Worm (Caenorhabditis elegans): ENCODE results near the gene egl-8.

Gene egl-8

DNA sequence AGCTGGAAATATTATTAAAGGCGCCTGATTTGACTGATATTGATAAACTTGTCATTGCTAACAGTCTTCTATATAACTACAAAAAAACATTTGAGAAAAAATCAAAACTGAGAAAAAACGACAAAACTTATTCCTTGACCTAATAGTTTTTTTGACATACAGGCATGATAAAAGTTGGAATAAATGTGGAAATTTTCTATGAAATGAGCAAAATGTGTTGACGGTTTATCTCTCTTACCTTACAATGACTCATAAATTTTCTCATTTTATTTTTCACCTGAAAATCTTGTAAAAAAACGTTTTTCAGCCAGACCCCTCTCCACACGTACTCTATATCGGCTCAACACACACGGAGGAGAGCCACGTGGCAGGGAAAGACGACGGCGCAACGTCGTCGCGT is at the start of gene egl-8:
Gene egl-8, plus strand, starts transcription at position 301 of the 400 bp plus-strand sequence.
- no peak for TF ChIP-seq unc-62 (GFP tag; optimal IDR thresholded peaks at IDR 0.05)

DNA sequence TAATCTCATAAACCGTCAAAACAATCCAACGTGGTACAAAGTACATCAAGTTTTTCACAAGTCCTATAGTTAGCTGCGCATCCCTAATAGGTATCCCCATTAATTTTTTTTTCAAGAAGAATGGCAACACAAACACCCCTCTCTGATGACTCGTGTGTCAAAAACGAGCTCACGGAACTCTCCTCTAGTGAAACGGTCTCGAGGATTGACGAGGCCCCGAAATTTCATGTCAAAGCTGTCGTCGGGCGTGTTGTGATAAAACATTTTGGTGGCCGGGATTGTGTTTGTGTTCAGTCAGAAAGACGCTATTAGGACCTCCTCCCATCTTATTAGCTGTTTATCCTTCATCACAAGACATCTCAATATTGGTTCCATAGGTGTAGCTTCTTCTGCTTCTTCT is 19.3 kb upstream of the egl-8 start, which contains the start of gene idpp-2:
Gene idpp-2, plus strand, starts transcription at position 301 of the 400 bp plus-strand sequence.
- no peak for TF ChIP-seq unc-62 (GFP tag; optimal IDR thresholded peaks at IDR 0.05)

DNA sequence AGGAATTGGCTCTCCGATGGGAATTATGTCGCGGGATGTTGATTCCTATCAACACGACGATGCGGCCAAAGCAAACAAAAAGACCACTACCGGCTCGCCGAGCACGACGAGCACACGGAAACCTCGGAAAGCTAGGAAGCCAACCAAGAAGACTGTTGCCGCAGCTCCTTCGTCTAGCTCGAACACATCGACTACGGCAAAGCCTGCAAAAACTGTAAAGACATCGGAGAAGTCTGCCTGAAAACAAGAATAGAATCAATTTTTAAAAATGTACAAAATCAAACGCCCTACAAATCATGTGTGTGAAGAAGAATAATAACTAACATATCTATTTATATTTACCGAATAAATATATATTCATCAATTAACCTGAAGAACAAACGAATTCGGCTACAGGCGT is 14.3 kb upstream of the egl-8 start:
- no peak for TF ChIP-seq unc-62 (GFP tag; optimal IDR thresholded peaks at IDR 0.05)

DNA sequence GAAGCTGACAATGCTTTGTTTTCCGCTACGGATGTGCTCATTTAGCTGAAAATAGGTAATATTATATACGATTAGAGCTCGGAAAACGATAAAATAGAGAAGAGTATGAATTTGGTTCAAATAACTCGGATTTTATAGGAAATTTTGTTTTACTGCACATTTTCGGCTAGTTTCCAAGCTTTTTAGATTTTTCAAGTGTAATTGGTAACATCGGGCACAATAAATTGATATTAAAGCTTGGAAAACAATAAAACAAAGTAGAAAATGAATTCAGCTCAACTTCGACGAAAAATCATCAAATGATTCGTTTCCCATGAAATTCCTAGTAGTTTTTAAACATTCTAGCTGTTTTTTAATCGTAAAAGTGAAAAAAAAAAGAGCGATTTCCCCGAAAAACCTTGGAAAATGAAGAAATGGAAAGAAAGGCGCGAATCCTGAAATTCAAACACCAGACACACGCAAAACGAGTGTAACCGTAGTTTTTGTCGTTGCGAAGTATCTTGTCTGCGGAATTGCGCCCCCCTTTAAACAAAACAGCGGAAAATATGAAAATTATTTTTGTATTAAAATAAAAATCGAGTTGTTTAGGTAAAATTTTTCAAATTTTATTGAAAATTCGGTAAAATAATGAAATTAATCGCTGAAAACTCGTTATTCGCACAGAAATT is 12.7 kb upstream of the egl-8 start, which contains the start of gene ife-3:
Gene ife-3, minus strand, starts transcription at position 51 of the 668 bp plus-strand sequence.
- no peak for TF ChIP-seq unc-62 (GFP tag; optimal IDR thresholded peaks at IDR 0.05)

DNA sequence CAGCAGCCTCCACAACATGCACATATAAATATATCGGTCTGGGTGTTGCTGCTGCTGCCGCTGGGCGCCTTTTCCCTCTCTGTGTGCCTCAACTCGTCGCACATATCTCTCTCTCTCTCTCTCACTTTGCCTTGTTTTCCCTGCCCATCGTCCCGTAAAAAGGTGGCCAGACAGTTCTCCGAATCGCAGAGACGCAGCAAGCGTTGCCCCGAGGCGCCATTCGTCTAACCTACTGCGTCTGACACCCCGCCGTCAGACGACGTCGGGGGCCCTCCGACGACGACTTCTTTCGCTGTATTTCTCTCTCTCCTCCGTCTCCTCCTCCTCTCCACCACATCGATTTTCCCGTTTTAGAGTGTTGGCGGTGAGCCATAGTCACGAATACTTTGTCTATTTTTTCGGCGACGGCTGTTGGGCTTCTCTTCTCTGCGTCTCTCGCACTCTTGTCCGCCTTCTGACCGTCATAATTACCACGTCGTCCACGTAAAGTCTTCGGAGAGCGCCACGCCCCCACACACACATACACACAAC is 11.8 kb upstream of the egl-8 start, which contains the start of gene B0348.10:
Gene B0348.10, minus strand, starts transcription at position 24 of the 531 bp plus-strand sequence.
- no peak for TF ChIP-seq unc-62 (GFP tag; optimal IDR thresholded peaks at IDR 0.05)

DNA sequence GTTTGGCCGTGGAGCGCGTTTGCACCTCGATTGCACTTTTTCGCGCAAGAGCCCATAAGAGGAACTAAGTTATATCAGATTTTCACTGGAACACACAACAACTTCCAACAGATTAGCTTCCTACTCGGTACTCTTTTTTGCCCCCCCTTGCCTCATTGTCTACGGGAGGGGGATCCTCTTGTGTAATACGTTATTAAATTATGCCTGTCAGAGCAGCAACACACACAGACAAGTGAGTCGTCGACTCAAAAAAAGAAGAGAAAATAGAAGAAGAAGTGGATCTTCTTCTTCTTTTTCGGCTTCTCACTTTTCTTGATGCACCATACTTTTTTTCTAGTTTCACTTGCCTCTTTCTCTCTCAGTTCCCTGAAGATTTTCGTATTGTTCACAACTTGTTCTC is 9.5 kb upstream of the egl-8 start:
- no peak for TF ChIP-seq unc-62 (GFP tag; optimal IDR thresholded peaks at IDR 0.05)

DNA sequence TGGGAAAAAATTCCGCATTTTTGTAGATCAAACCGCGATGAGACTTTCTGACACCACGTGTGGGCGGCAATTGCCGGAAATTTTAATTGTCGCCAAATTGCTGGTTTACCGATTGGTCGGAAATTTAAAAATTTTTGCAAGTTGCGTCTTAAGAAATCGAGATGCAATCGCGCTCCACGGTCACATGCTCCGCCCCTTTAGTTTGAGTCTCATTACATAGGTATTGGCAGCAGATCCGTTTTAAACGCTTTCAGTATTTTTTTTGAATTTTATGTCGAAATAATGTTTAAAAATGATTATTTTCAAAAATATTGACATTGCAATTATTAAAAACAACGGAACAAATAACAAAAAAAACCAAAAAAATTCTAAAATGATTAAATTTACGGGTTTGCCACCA is 8.9 kb upstream of the egl-8 start:
- TF ChIP-seq unc-62 (GFP tag; optimal IDR thresholded peaks at IDR 0.05): no peak

DNA sequence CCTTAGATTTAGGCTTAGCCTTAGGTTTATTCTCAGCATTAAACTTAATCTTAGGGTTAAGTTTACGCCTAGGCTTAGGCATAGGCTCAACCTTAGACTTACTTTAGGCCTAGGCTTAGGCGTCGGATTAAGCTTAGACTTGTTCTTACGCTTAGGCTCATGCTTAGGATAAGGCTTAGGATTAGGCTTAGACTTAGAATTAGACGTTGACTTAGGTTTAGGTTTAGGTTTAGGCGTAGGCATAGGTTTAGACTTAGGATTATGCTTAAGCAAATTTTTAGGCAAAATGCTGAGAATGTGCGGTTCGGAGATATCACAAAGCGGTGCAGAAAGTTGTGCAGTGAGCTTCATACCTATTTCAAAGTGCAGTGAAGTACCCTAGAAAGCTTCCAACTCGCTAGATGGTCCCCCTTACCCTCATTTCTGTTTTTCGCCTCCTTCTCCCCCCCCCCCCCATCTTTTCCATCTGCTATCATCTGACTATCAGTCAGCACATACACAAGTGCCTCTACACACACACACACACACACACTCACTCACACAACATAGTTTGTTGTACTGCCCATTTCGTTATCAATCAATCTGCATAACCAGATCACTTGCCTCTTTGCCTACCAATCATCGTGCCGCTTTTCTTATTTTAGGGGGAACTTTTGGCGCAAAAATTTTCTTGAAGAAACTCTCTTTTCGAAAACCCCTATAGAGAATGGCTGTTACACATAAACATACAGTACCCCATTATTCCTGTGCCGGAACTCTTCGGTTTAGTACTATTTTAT is 4.4 kb upstream of the egl-8 start:
- TF ChIP-seq unc-62 (GFP tag; optimal IDR thresholded peaks at IDR 0.05): no peak

DNA sequence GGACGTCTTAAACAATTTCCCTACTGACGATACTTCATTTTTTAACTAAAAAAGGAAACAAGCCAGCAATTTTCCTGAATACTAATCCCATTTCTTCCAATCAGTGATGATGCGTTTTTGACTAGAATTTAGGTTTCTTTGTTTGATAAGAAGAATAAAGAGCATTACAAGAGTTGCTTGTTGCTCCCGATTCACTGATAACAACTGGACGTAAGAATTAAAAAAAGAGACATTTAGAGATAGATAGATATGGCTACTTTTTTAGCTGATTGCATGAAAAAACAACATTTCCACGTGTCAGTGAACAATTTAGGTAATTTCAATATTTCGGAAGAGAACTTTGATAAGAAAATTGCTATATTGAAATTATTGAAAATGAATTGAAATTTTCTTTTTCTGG is 1.2 kb downstream of the egl-8 start:
- no peak for TF ChIP-seq unc-62 (GFP tag; optimal IDR thresholded peaks at IDR 0.05)

DNA sequence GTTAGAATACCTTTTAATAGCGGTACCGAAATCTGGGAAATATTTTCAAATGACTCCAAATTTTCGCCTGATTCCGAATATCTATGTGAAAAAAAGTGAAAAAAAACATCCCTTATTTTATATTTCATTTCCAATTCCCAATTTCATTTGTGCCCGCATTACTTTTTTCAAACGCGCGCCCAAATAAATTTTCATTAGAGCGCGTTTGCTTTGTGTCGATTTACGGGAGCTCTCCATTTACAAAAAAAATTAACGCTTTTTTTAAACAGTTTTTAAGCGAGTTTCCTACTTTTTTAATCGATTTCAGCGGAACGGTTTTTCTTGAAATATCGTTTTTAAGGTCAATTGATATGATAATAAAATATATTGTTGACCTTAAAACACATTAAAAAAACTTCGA is 3.6 kb downstream of the egl-8 start:
- TF ChIP-seq unc-62 (GFP tag; optimal IDR thresholded peaks at IDR 0.05): no peak

DNA sequence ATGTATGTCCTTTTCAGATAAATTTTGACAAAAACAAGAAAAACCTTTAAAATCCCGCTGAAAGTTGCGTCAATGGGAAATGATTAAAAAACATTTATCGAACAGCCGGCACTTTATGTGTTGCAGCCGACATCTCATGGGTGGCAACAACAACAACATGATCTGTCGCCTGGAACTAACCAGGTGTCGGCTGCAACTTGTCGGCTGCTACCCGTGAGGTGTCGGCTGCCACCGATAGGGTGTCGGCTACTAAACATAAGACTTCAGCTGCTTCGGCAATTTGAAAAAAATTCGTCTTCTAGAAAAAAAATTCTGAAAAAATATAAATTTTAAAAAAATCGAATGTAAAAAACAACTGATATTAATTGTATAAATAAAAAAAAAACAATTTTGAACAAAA is 7.0 kb downstream of the egl-8 start:
- no peak for TF ChIP-seq unc-62 (GFP tag; optimal IDR thresholded peaks at IDR 0.05)

DNA sequence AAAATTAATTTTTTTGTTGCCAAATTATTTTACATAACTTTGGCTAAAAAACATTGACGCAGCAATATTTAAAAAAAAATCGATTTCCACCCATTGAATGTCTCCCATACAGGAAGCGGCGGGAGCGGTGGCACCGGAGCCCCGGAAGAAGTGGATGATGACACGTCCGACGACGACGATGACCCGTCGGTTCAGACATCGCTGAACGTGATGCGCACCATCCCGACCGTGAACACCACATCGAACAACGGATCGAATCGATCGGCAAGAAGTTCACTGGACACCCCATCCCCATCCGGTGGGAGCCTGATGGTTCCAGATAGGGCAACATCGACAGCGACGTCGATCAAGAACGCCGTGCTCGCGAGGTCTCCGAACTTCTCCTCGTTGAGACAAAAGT is 7.7 kb downstream of the egl-8 start:
- no peak for TF ChIP-seq unc-62 (GFP tag; optimal IDR thresholded peaks at IDR 0.05)

DNA sequence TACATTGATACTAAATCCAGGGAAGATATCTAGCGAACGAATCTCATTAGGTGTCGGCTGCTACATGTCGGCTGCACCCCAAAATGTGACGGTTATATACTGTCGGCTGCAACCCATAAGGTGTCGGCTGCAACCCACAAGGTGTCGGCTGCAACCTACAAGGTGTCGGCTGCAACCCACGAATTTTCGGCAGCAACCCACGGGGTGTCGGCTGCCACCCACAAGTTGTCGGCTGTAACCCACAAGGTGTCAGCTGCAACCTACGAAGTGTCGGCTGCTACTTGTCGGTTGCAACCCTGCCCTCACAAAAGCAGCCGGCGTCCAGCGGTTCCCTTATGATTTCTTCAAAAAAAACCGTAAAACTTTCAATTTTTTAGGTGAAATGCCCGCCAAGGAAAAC is 9.2 kb downstream of the egl-8 start:
- no peak for TF ChIP-seq unc-62 (GFP tag; optimal IDR thresholded peaks at IDR 0.05)

DNA sequence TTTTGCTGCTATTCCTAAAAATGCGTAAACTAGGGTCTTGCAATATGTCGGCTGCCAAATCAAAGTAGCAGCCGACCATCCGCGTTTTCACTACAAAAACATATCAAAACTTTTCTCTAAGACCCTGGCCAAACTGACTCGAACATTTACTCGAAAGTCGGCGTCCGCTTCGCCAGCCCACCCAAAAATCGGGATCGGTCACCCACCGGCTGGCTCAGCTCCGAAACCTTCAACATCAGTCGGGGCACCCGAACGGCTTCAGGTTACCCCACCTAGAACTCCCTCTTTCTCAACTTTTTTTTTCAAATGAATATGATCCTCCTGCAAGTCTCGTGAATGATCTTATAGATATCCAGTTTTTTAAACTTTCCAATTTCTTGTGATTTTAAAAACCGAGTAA is 17.1 kb downstream of the egl-8 start:
- TF ChIP-seq unc-62 (GFP tag; optimal IDR thresholded peaks at IDR 0.05): no peak

DNA sequence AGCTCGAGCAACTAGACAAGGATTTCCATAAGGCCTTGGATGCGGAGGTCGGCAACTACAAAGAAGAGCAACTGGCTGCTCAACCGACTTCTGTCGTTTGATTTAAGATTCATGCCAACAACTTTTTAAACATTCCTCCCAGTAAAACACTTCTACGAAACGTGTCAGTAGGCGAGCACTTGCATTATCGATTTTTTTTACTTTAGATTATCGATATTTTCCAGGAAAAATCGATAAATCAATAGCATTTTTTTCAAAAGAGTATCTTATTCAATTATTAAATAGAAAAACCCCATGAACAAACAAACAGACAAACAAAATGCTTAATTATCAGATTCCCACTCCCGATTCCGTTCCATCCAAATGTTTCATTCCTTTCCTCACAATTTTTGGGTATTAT is 22.5 kb downstream of the egl-8 start:
- no peak for TF ChIP-seq unc-62 (GFP tag; optimal IDR thresholded peaks at IDR 0.05)

DNA sequence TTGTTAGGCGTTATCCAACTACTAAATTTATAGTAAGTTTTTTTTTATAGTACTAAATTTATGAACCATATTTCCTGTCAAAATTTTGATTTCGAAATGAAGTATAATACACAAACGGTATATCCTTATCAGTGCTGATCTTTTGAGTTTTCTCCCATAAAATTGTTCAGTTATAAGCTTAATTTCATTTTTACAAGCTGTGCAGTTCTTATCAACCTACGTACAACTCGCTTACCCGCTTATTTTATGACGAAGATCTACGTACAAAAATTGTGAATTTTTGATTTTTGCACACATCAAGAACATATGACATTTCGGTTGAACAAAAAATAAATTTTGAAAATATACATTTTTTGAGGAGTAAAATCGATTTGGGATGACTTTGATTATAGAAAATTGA is 23.4 kb downstream of the egl-8 start:
- no peak for TF ChIP-seq unc-62 (GFP tag; optimal IDR thresholded peaks at IDR 0.05)

DNA sequence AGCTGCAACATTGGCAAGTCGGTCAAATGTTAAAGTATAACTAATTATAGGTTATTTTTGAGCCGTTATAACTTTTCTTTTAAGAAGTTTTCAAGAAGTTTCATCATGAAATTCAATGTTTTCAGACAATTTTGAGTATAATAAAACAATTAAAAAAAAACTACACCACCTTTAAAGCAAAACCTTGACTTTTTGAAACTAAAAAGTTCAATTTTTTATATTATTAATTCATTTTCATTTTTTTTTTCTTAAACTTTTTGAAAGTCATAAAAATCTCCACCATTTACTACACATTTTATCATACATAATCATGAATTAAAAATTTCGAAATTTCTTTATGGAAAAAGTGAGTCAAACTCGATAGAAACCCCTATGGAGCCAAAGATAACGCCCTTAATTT is 24.4 kb downstream of the egl-8 start, which contains the start of gene B0348.2:
Gene B0348.2, plus strand, starts transcription at position 301 of the 400 bp plus-strand sequence.
- no peak for TF ChIP-seq unc-62 (GFP tag; optimal IDR thresholded peaks at IDR 0.05)
